Worm (Caenorhabditis elegans) whole organism, late embryonic: ENCODE results near the gene Y57E12AL.2.
"Not testable (repeated sequence)": the region's sequence is repeated elsewhere in the genome, so short reads cannot be mapped to it uniquely, and the experiment has no call there.

Experiments
- C08G9.2 ChIP-seq: sonication (generic microtip); optimal IDR thresholded peaks from 2 replicates; lab custom pipeline; 2016; ENCODE audit warnings: mild to moderate bottlenecking, missing genetic modification characterization, moderate library complexity, missing compliant biosample characterization
- C38D4.7 ChIP-seq: fragments of 200-800 bp; sonication (Bioruptor generic); optimal IDR thresholded peaks from 2 replicates; lab custom pipeline; 2018; ENCODE audit warnings: mild to moderate bottlenecking, missing genetic modification characterization, moderate library complexity, missing compliant biosample characterization
- F13H6.1 ChIP-seq: sonication (generic microtip); optimal IDR thresholded peaks from 2 replicates; lab custom pipeline; 2016; ENCODE audit warnings: missing genetic modification characterization, missing compliant biosample characterization
- K02D7.2 ChIP-seq: sonication (generic microtip); optimal IDR thresholded peaks from 2 replicates; lab custom pipeline; 2017; ENCODE audit warnings: mild to moderate bottlenecking, missing genetic modification characterization, missing compliant biosample characterization
- T23F11.4 ChIP-seq: fragments of 200-800 bp; sonication (Bioruptor generic); optimal IDR thresholded peaks from 2 replicates; lab custom pipeline; 2018; ENCODE audit warnings: mild to moderate bottlenecking, missing genetic modification characterization, missing compliant biosample characterization
- ahr-1 ChIP-seq: sonication (generic microtip); optimal IDR thresholded peaks from 2 replicates; lab custom pipeline; 2016; ENCODE audit warnings: missing genetic modification characterization, missing compliant biosample characterization
- ceh-19 ChIP-seq: fragments of 200-800 bp; sonication (Bioruptor generic); optimal IDR thresholded peaks from 2 replicates; lab custom pipeline; 2018; ENCODE audit warnings: mild to moderate bottlenecking, missing genetic modification characterization, missing compliant biosample characterization
- ceh-24 ChIP-seq: sonication (generic microtip); optimal IDR thresholded peaks from 2 replicates; lab custom pipeline; 2016; ENCODE audit warnings: mild to moderate bottlenecking, missing genetic modification characterization, missing compliant biosample characterization
- ceh-31 ChIP-seq: sonication (generic microtip); optimal IDR thresholded peaks from 2 replicates; lab custom pipeline; 2016; ENCODE audit warnings: missing genetic modification characterization, missing compliant biosample characterization
- ceh-45 ChIP-seq: fragments of 200-800 bp; sonication (Bioruptor generic); IDR thresholded peaks from 2 replicates; pipeline ENCODE4 v1.3.6; 2022; ENCODE audit warnings: missing genetic modification reagents, missing genetic modification characterization, missing compliant biosample characterization
- ceh-48 ChIP-seq: sonication (generic microtip); optimal IDR thresholded peaks from 2 replicates; lab custom pipeline; 2016; ENCODE audit warnings: missing genetic modification characterization, inconsistent platforms, missing compliant biosample characterization
- ceh-6 ChIP-seq: fragments of 200-800 bp; sonication (Bioruptor generic); optimal IDR thresholded peaks from 2 replicates; lab custom pipeline; 2018; ENCODE audit warnings: mild to moderate bottlenecking, missing genetic modification characterization, missing compliant biosample characterization
- ceh-9 ChIP-seq: sonication (generic microtip); optimal IDR thresholded peaks from 2 replicates; lab custom pipeline; 2016; ENCODE audit warnings: mild to moderate bottlenecking, missing genetic modification characterization, inconsistent platforms, missing compliant biosample characterization
- che-1 ChIP-seq: sonication (generic microtip); optimal IDR thresholded peaks from 2 replicates; lab custom pipeline; 2016; ENCODE audit warnings: mild to moderate bottlenecking, missing genetic modification characterization, missing compliant biosample characterization
- dmd-4 ChIP-seq: sonication (generic microtip); optimal IDR thresholded peaks from 2 replicates; lab custom pipeline; 2016; ENCODE audit warnings: borderline replicate concordance, missing genetic modification characterization, missing compliant biosample characterization
- ets-4 ChIP-seq: sonication (generic microtip); optimal IDR thresholded peaks from 2 replicates; lab custom pipeline; 2016; ENCODE audit warnings: missing genetic modification characterization, missing compliant biosample characterization
- eyg-1 ChIP-seq: sonication (generic microtip); optimal IDR thresholded peaks from 2 replicates; lab custom pipeline; 2016; ENCODE audit warnings: missing genotype, missing genetic modification characterization, missing compliant biosample characterization
- hlh-15 ChIP-seq: sonication (generic microtip); optimal IDR thresholded peaks from 2 replicates; lab custom pipeline; 2016; ENCODE audit warnings: missing genetic modification characterization, missing compliant biosample characterization
- hlh-6 ChIP-seq: sonication (generic microtip); optimal IDR thresholded peaks from 2 replicates; lab custom pipeline; 2016; ENCODE audit warnings: missing genotype, missing genetic modification characterization, missing compliant biosample characterization
- hlh-8 ChIP-seq: sonication (generic microtip); optimal IDR thresholded peaks from 2 replicates; lab custom pipeline; 2016; ENCODE audit warnings: missing genotype, missing genetic modification characterization, missing compliant biosample characterization
- lim-6 ChIP-seq: sonication (generic microtip); optimal IDR thresholded peaks from 2 replicates; lab custom pipeline; 2016; ENCODE audit warnings: missing genetic modification characterization, missing compliant biosample characterization
- madf-2 ChIP-seq: sonication (generic microtip); optimal IDR thresholded peaks from 2 replicates; lab custom pipeline; 2017; ENCODE audit warnings: missing genetic modification characterization, missing compliant biosample characterization
- mec-3 ChIP-seq: sonication (generic microtip); optimal IDR thresholded peaks from 2 replicates; lab custom pipeline; 2016; ENCODE audit warnings: borderline replicate concordance, missing genetic modification characterization, missing compliant biosample characterization
- nfya-1 ChIP-seq: sonication (generic microtip); optimal IDR thresholded peaks from 2 replicates; lab custom pipeline; 2017; ENCODE audit warnings: missing genetic modification characterization, mild to moderate bottlenecking, missing compliant biosample characterization, antibody characterized with exemption, moderate library complexity
- nhr-11 ChIP-seq: fragments of 150-350 bp; optimal IDR thresholded peaks from 2 replicates; lab custom pipeline; 2014; ENCODE audit warnings: missing biosample characterization, missing genetic modification characterization
- nhr-232 ChIP-seq: sonication (generic microtip); optimal IDR thresholded peaks from 2 replicates; lab custom pipeline; 2016; ENCODE audit warnings: missing genetic modification characterization, missing compliant biosample characterization
- npax-4 ChIP-seq: sonication (generic microtip); optimal IDR thresholded peaks from 2 replicates; lab custom pipeline; 2016; ENCODE audit warnings: missing genetic modification characterization, missing compliant biosample characterization
- odd-2 ChIP-seq: sonication (generic microtip); optimal IDR thresholded peaks from 2 replicates; lab custom pipeline; 2017; ENCODE audit warnings: antibody characterized with exemption, mild to moderate bottlenecking, missing genetic modification characterization, missing compliant biosample characterization
- pag-3 ChIP-seq: sonication (generic microtip); optimal IDR thresholded peaks from 2 replicates; lab custom pipeline; 2016; ENCODE audit warnings: missing compliant biosample characterization, missing genetic modification characterization, borderline replicate concordance
- pat-9 ChIP-seq: fragments of 200-800 bp; sonication (Bioruptor generic); optimal IDR thresholded peaks from 2 replicates; lab custom pipeline; 2018; ENCODE audit warnings: mild to moderate bottlenecking, missing genetic modification characterization, moderate library complexity, missing compliant biosample characterization
- pax-1 ChIP-seq: fragments of 150-350 bp; optimal IDR thresholded peaks from 2 replicates; lab custom pipeline; 2014; ENCODE audit warnings: missing biosample characterization, missing genetic modification characterization
- pha-4 ChIP-seq: fragments of 150-350 bp; optimal IDR thresholded peaks from 2 replicates; lab custom pipeline; 2018; ENCODE audit warnings: missing biosample characterization, missing genetic modification reagents, missing genetic modification characterization
- pqm-1 ChIP-seq: sonication (generic microtip); optimal IDR thresholded peaks from 2 replicates; lab custom pipeline; 2016; ENCODE audit warnings: missing genetic modification characterization, missing compliant biosample characterization
- pros-1 ChIP-seq: fragments of 150-350 bp; optimal IDR thresholded peaks from 2 replicates; lab custom pipeline; 2014; ENCODE audit warnings: missing biosample characterization, missing genetic modification reagents, missing genetic modification characterization
- sdc-2 ChIP-seq: sonication (generic microtip); optimal IDR thresholded peaks from 2 replicates; lab custom pipeline; 2016; ENCODE audit warnings: missing genotype, missing genetic modification characterization, missing compliant biosample characterization
- sox-2 ChIP-seq: fragments of 200-800 bp; sonication (Bioruptor generic); IDR thresholded peaks from 2 replicates; pipeline ENCODE4 v1.3.6; 2022; ENCODE audit warnings: missing genetic modification reagents, missing genetic modification characterization, missing compliant biosample characterization
- sox-4 ChIP-seq: sonication (generic microtip); optimal IDR thresholded peaks from 2 replicates; lab custom pipeline; 2017; ENCODE audit warnings: mild to moderate bottlenecking, missing genetic modification characterization, inconsistent platforms, missing compliant biosample characterization
- syd-9 ChIP-seq: sonication (generic microtip); optimal IDR thresholded peaks from 2 replicates; lab custom pipeline; 2016; ENCODE audit warnings: mild to moderate bottlenecking, missing genetic modification characterization, moderate library complexity, missing compliant biosample characterization
- tbx-2 ChIP-seq: sonication (generic microtip); optimal IDR thresholded peaks from 2 replicates; lab custom pipeline; 2016; ENCODE audit warnings: missing genetic modification characterization, missing compliant biosample characterization
- unc-3 ChIP-seq, 2 experiments: fragments of 200-800 bp in 1 of 2; sonication (Bioruptor generic) in 1 of 2; sonication (generic microtip) in 1 of 2; conservative IDR thresholded peaks in 1 of 2; optimal IDR thresholded peaks in 1 of 2; 2 replicates each; pipeline versions ENCODE4 v1.3.6 to Lab custom; 2016 to 2022; ENCODE audit warnings: missing compliant biosample characterization in 2 of 2, missing genetic modification characterization in 2 of 2, missing genetic modification reagents in 1 of 2
- unc-42 ChIP-seq: sonication (generic microtip); optimal IDR thresholded peaks from 2 replicates; lab custom pipeline; 2016; ENCODE audit warnings: missing genotype, missing genetic modification characterization, missing compliant biosample characterization
- unc-55 ChIP-seq: sonication (generic microtip); optimal IDR thresholded peaks from 2 replicates; lab custom pipeline; 2017; ENCODE audit warnings: missing biosample characterization, missing genetic modification reagents, missing genetic modification characterization
- unc-86 ChIP-seq: sonication (generic microtip); optimal IDR thresholded peaks from 2 replicates; lab custom pipeline; 2016; ENCODE audit warnings: missing genetic modification characterization, missing compliant biosample characterization

Y57E12AL.2 gene

DNA sequence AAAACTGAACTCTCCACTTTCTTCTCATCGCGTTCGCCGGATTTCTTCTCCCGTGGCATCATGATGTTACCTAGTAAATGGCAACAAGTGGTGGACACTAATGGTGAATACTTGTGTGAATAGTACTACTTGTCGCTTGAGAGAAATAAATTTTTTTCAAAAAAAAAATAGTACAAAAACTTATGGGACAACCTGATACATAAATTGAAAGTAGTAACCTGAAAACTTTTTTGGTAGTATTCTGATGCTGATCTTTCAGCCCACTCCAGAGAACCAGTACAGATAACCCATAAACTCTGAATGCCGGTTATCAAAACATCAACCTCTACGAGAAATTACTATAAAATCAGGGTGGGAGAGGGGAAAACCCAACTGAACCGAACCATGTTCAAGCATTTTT lies at the start of gene Y57E12AL.2:
Gene Y57E12AL.2 (plus strand): TSS at position 301 of the 400 bp plus-strand sequence.
- not testable (repeated sequence) for TF ChIP-seq che-1, ceh-24, unc-86 (tag; lab: Kevin White, UChicago)

DNA sequence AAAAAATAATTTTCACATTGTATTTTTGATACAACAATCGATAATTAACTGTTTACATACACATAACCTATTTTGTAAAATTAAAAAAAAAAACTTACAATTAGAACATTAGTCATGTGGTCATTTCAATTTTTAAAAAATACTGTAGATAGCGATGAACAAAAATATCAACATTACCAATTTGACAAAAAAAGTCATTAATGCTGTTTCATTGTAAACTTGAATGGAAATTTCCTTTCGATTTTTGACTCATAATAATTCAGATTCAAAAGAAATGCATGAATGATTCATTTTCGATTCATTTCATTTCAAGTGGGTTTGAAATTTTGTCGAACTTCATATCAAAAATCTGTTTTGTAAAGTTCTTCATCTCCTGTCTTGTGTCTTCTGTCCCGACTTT lies 48.4 kb upstream of the Y57E12AL.2 start, which contains the start of gene C33G8.2:
Gene C33G8.2 (plus strand): TSS at position 301 of the 400 bp plus-strand sequence.
- TF ChIP-seq C38D4.7 (no peak), che-1 (tag; lab: Kevin White, UChicago) (no peak), unc-55 (GFP tag; lab: Kevin White, UChicago) (no peak), dmd-4 (no peak), ceh-45 (no peak)

DNA sequence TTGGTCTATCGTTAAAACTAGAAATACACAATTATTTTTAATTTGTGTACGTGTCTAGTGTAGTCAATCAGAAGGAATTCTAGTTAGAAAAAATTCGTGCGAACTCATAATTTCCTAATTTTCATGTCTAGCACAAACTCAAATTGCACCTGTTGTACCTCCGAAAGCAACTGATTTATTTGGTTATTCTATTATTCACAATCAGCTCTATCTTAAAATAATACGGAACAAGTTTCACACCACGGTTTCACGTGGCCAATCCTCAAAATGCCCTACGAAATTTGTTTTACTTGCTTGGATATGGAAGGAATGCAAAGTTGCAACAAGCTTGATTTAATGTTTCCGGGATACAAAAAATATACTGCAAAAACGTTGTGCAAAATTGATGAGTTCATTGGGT lies 45.3 kb upstream of the Y57E12AL.2 start, which contains the start of gene srw-127:
Gene srw-127 (plus strand): TSS at position 301 of the 400 bp plus-strand sequence.
- TF ChIP-seq ceh-48 (tag; lab: Kevin White, UChicago) (no peak), npax-4 (tag; lab: Kevin White, UChicago) (no peak), madf-2 (no peak), F13H6.1 (no peak), hlh-8 (tag; lab: Kevin White, UChicago) (no peak), sox-4 (no peak), hlh-15 (tag; lab: Kevin White, UChicago) (no peak), pha-4 (tag; lab: Kevin White, UChicago) (no peak), dmd-4 (no peak), ceh-31 (tag; lab: Kevin White, UChicago) (no peak), eyg-1 (tag; lab: Kevin White, UChicago) (no peak), nhr-232 (no peak), ahr-1 (tag; lab: Kevin White, UChicago) (no peak)

DNA sequence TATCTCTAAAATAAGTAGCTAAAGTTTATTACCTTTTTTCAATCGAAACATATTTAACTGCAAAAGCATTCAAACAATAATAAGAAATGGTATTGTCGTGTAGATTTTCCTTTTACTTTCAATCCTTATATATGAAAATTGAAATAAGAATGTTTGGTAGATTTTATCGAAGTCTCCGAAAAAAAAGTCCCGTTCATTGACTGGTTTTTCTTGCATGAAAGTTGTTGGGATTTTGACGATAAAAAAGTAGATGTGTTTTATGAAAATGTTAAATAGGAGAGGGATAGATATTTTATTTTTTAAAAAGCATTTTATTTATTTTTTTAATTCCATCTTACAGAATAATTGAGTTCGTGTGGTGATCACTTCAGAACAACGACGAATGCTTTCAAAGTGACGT lies 42.0 kb upstream of the Y57E12AL.2 start, which contains the start of gene C33G8.13:
Gene C33G8.13 (minus strand): TSS at position 101 of the 400 bp plus-strand sequence.
- no peak for TF ChIP-seq unc-3 (GFP tag; conservative IDR thresholded peaks at IDR 0.05; lab: Robert Waterston, UW)
- TF ChIP-seq unc-3 (tag; optimal IDR thresholded peaks at IDR 0.05; lab: Kevin White, UChicago) = no peak
- TF ChIP-seq sdc-2 (tag; lab: Kevin White, UChicago) = no peak
- no peak for TF ChIP-seq ceh-6 (GFP tag; lab: Kevin White, UChicago)
- TF ChIP-seq K02D7.2 (tag; lab: Kevin White, UChicago) = no peak
- no peak for TF ChIP-seq T23F11.4 (GFP tag; lab: Kevin White, UChicago)
- no peak for TF ChIP-seq pha-4 (tag; lab: Kevin White, UChicago)
- no peak for TF ChIP-seq pat-9
- TF ChIP-seq C38D4.7 = no peak
- TF ChIP-seq ceh-31 (tag; lab: Kevin White, UChicago) = no peak
- no peak for TF ChIP-seq sox-2 (GFP tag; lab: Robert Waterston, UW)
- TF ChIP-seq nfya-1 = no peak
- no peak for TF ChIP-seq pqm-1 (tag; lab: Kevin White, UChicago)
- no peak for TF ChIP-seq nhr-232
- no peak for TF ChIP-seq odd-2 (tag; lab: Kevin White, UChicago)
- no peak for TF ChIP-seq ahr-1 (tag; lab: Kevin White, UChicago)
- TF ChIP-seq tbx-2 (tag; lab: Kevin White, UChicago) = no peak
- TF ChIP-seq lim-6 (tag; lab: Kevin White, UChicago) = no peak
- TF ChIP-seq unc-42 = no peak
- TF ChIP-seq ceh-48 (tag; lab: Kevin White, UChicago) = no peak

DNA sequence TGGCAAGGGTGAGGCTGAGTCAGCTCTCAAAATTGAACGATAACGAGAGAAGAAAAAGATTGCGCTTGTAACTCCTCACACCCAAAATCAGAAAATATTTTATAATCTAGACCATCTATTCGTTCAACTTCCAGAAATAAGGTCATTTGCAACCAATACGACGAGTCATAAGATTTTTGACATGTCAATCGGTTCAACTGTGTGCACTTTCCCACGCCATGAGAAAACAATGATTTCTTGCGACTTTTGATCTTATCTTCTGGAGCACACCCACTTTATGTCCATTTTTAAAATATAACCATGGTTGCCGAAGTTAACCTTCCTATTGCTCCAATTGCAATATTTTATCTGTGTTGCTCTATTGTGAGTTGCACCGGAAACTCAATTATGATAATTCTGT lies 40.8 kb upstream of the Y57E12AL.2 start, which contains the start of gene srsx-32:
Gene srsx-32 (plus strand): TSS at position 301 of the 400 bp plus-strand sequence.
- TF ChIP-seq nhr-232 (no peak), pax-1 (tag; lab: Kevin White, UChicago) (no peak), nhr-11 (no peak), pha-4 (tag; lab: Kevin White, UChicago) (no peak), sox-4 (no peak), pros-1 (tag; lab: Kevin White, UChicago) (no peak), mec-3 (tag; lab: Kevin White, UChicago) (no peak), ceh-9 (tag; lab: Kevin White, UChicago) (no peak), ceh-31 (tag; lab: Kevin White, UChicago) (no peak), hlh-6 (tag; lab: Kevin White, UChicago) (no peak), ets-4 (tag; lab: Kevin White, UChicago) (no peak), syd-9 (tag; lab: Kevin White, UChicago) (no peak), ceh-19 (GFP tag; lab: Kevin White, UChicago) (no peak), pag-3 (no peak), C08G9.2 (no peak), F13H6.1 (no peak), ceh-48 (tag; lab: Kevin White, UChicago) (no peak)
